Worm (Caenorhabditis elegans): Measurements from ENCODE around the gene srab-18.

The srab-18 gene

ce11 chrV:9871339-9871738, at the start of gene srab-18:
srab-18 (minus strand) TSS chrV:9871439.
- TF ChIP-seq nhr-12 (tag; optimal IDR thresholded peaks at IDR 0.05): no peak
- no peak for TF ChIP-seq ceh-39 (tag; optimal IDR thresholded peaks at IDR 0.05)
- TF ChIP-seq elt-3 (tag; optimal IDR thresholded peaks at IDR 0.05): no peak
- TF ChIP-seq lin-13 (tag; optimal IDR thresholded peaks at IDR 0.05): no peak
- TF ChIP-seq unc-62 (GFP tag; optimal IDR thresholded peaks at IDR 0.05): no peak
- no peak for TF ChIP-seq ceh-43 (GFP tag; optimal IDR thresholded peaks at IDR 0.05)
- TF ChIP-seq pha-4 (tag; optimal IDR thresholded peaks at IDR 0.05): no peak
- no peak for TF ChIP-seq ham-2 (GFP tag; optimal IDR thresholded peaks at IDR 0.05)
- no peak for TF ChIP-seq sem-2 (GFP tag; optimal IDR thresholded peaks at IDR 0.05)
- no peak for TF ChIP-seq tbx-8 (GFP tag; optimal IDR thresholded peaks at IDR 0.05)
- TF ChIP-seq zip-8 (tag; optimal IDR thresholded peaks at IDR 0.05): no peak
- no peak for TF ChIP-seq unc-39 (tag; optimal IDR thresholded peaks at IDR 0.05)
- no peak for TF ChIP-seq flh-1 (GFP tag; optimal IDR thresholded peaks at IDR 0.05)
- no peak for TF ChIP-seq elt-1 (tag; optimal IDR thresholded peaks at IDR 0.05; ENCODE audit: borderline replicate concordance, insufficient read depth)
- TF ChIP-seq drap-1 (GFP tag; optimal IDR thresholded peaks at IDR 0.05): no peak
- no peak for TF ChIP-seq ztf-11 (tag; optimal IDR thresholded peaks at IDR 0.05)
- TF ChIP-seq mls-2 (tag; optimal IDR thresholded peaks at IDR 0.05): no peak
- no peak for TF ChIP-seq blmp-1 (tag; optimal IDR thresholded peaks at IDR 0.05)
- TF ChIP-seq mep-1 (tag; optimal IDR thresholded peaks at IDR 0.05): no peak

DNA sequence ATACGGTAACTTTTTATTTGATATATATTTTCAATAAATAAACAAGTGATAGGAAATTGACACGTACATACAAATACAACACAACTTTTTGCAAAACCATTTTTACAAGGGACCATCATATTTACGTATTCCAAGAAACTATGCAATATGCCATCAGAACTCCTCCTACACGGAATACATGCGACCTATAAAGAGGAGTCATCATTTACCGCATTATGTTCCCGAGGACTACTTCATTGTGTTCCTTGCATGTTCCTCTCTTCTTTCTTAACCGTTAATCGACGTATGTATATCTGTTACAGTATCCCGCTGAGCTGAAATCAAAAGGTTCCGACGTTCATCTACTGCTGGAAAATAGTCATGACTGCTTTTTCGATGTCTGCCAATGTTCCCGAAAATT, 47.2 kb upstream of the srab-18 start, which contains the start of gene C50H2.5:
TSS of gene C50H2.5 (plus strand) at position 301 of the 400 bp plus-strand sequence.
- no peak for TF ChIP-seq zip-8 (tag; optimal IDR thresholded peaks at IDR 0.05)
- no peak for TF ChIP-seq sptf-1 (tag; optimal IDR thresholded peaks at IDR 0.05)
- TF ChIP-seq unc-62 (GFP tag; optimal IDR thresholded peaks at IDR 0.05): no peak
- no peak for TF ChIP-seq ces-1 (GFP tag; optimal IDR thresholded peaks at IDR 0.05)

- no peak for TF ChIP-seq nhr-237 (tag; optimal IDR thresholded peaks at IDR 0.05)
- no peak for TF ChIP-seq lin-13 (tag; optimal IDR thresholded peaks at IDR 0.05)
- no peak for TF ChIP-seq ztf-11 (tag; optimal IDR thresholded peaks at IDR 0.05)
- no peak for TF ChIP-seq sptf-1 (tag; optimal IDR thresholded peaks at IDR 0.05)
- TF ChIP-seq blmp-1 (tag; optimal IDR thresholded peaks at IDR 0.05): no peak
- TF ChIP-seq tbx-8 (GFP tag; optimal IDR thresholded peaks at IDR 0.05): no peak
- TF ChIP-seq ces-1 (GFP tag; optimal IDR thresholded peaks at IDR 0.05): no peak
- TF ChIP-seq unc-62 (GFP tag; optimal IDR thresholded peaks at IDR 0.05): no peak
- no peak for TF ChIP-seq zip-8 (tag; optimal IDR thresholded peaks at IDR 0.05)
- no peak for TF ChIP-seq nhr-2 (tag; optimal IDR thresholded peaks at IDR 0.05)
Measured at ce11 chrV:9916665-9917064, 45.4 kb upstream of the srab-18 start, which contains the start of gene C50H2.4. C50H2.4 (plus strand) TSS chrV:9916965.

ce11 chrV:9915021-9915420, 43.8 kb upstream of the srab-18 start, which contains the start of gene mec-9:
mec-9 (minus strand) TSS chrV:9915121.
- no peak for TF ChIP-seq blmp-1 (tag; optimal IDR thresholded peaks at IDR 0.05)
- TF ChIP-seq elt-3 (tag; optimal IDR thresholded peaks at IDR 0.05): no peak
- TF ChIP-seq nhr-2 (tag; optimal IDR thresholded peaks at IDR 0.05): no peak
- no peak for TF ChIP-seq sptf-1 (tag; optimal IDR thresholded peaks at IDR 0.05)

ce11 chrV:9913863-9914262, 42.6 kb upstream of the srab-18 start, which contains the start of gene fipr-10:
fipr-10 (plus strand) TSS chrV:9914163.
- TF ChIP-seq nhr-2 (tag; optimal IDR thresholded peaks at IDR 0.05) (no peak), ceh-39 (tag; optimal IDR thresholded peaks at IDR 0.05) (no peak), mls-2 (tag; optimal IDR thresholded peaks at IDR 0.05) (no peak), lsy-2 (tag; optimal IDR thresholded peaks at IDR 0.05) (no peak)

DNA sequence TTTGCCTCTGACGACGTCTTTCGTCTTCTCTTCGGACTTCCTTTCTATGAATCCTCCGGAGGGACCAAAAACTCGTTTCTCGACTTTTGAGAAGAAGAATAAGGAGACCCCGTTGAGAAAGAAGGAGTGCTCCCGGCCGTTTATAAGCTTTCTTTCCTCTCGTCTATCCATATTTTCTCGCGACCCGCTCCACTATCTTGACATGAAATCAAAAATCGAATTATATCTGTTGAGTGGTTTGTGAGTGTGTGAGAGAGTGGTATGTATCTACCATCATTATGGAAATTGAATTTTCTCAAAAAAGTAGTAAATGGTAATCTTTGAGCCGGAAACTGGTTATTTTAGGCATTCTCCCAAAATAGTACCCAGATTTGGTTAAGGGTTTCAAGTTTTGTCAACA, 39.9 kb upstream of the srab-18 start:
- no peak for TF ChIP-seq lin-32 (GFP tag; optimal IDR thresholded peaks at IDR 0.05)
- TF ChIP-seq nhr-237 (tag; optimal IDR thresholded peaks at IDR 0.05): no peak
- TF ChIP-seq nhr-12 (tag; optimal IDR thresholded peaks at IDR 0.05): no peak
- TF ChIP-seq cnd-1 (tag; optimal IDR thresholded peaks at IDR 0.05): no peak
- peak; percentile 85 for TF ChIP-seq ces-1 (GFP tag; optimal IDR thresholded peaks at IDR 0.05)
- no peak for TF ChIP-seq unc-62 (GFP tag; optimal IDR thresholded peaks at IDR 0.05)
- TF ChIP-seq unc-39 (tag; optimal IDR thresholded peaks at IDR 0.05): no peak
- TF ChIP-seq hlh-1 (tag; optimal IDR thresholded peaks at IDR 0.05): no peak

- no peak for TF ChIP-seq sem-2 (GFP tag; optimal IDR thresholded peaks at IDR 0.05)
- TF ChIP-seq nhr-2 (tag; optimal IDR thresholded peaks at IDR 0.05): no peak
- no peak for TF ChIP-seq elt-1 (tag; optimal IDR thresholded peaks at IDR 0.05; ENCODE audit: borderline replicate concordance, insufficient read depth)
- TF ChIP-seq ham-2 (GFP tag; optimal IDR thresholded peaks at IDR 0.05): no peak
- TF ChIP-seq flh-1 (GFP tag; optimal IDR thresholded peaks at IDR 0.05): no peak
- TF ChIP-seq M03D4.4 (tag; optimal IDR thresholded peaks at IDR 0.05): no peak
- TF ChIP-seq pha-4 (tag; optimal IDR thresholded peaks at IDR 0.05): no peak
- TF ChIP-seq lin-32 (GFP tag; optimal IDR thresholded peaks at IDR 0.05): no peak
- TF ChIP-seq lin-13 (tag; optimal IDR thresholded peaks at IDR 0.05): no peak
- TF ChIP-seq cnd-1 (tag; optimal IDR thresholded peaks at IDR 0.05): no peak
- TF ChIP-seq mab-5 (tag; optimal IDR thresholded peaks at IDR 0.05): no peak
- no peak for TF ChIP-seq ceh-43 (GFP tag; optimal IDR thresholded peaks at IDR 0.05)
- TF ChIP-seq unc-62 (GFP tag; optimal IDR thresholded peaks at IDR 0.05): no peak
- TF ChIP-seq elt-3 (tag; optimal IDR thresholded peaks at IDR 0.05): no peak
- TF ChIP-seq drap-1 (GFP tag; optimal IDR thresholded peaks at IDR 0.05): no peak
- no peak for TF ChIP-seq zip-8 (tag; optimal IDR thresholded peaks at IDR 0.05)
- TF ChIP-seq tbx-8 (GFP tag; optimal IDR thresholded peaks at IDR 0.05): no peak
- no peak for TF ChIP-seq nhr-76 (tag; optimal IDR thresholded peaks at IDR 0.05)
- no peak for TF ChIP-seq nhr-28 (tag; optimal IDR thresholded peaks at IDR 0.05)
- no peak for TF ChIP-seq unc-39 (tag; optimal IDR thresholded peaks at IDR 0.05)
Measured at ce11 chrV:9909624-9910023, 38.4 kb upstream of the srab-18 start.
